Fruit fly (Drosophila melanogaster) S2 (cell line): ENCODE data around the gene Hsp23.

ENCODE experiments used
- CG8478 ChIP-seq: fragments of >200 bp; optimal IDR thresholded peaks from 2 replicates; lab custom pipeline; 2018
- CTCF ChIP-seq, 2 experiments: fragments of >200 bp; optimal IDR thresholded peaks; 2 replicates each; lab custom pipeline; 2018

DNA sequence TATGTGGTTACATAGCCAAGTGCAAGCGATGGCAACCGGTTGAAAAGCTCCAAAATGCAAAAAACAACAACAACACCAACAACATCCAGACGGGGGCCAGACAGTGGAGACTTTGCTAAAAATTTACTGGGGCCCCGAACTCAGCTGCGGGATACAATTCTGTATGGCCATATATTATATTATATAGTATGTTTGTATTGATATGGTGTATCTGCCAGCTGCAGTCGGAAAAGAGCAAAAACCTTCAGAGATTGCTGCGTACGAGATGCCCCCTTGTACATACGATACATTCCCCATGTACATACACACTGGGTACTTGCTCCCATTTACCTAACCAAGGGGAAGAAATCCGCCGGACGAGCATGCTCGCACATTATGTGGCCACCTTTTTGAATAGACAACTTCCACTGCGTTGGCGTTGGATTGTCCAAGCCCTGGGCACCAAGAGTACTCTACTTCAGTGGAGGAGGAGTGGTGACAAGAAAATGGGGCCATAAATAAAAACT, 1.3 kb upstream of the Hsp23 start:
- TF ChIP-seq CG8478 (lab: Kevin White, UChicago) (no peak), CTCF (optimal IDR thresholded peaks at IDR 0.05; lab: Kevin White, UChicago) (no peak)
